Fruit fly (Drosophila melanogaster) whole organism, embryonic: ENCODE data around the gene CG9886.

Experiments
- Ada2b ChIP-seq: fragments of 200-800 bp; sonication (Bioruptor generic); IDR thresholded peaks from 2 replicates; pipeline ENCODE4 v1.3.6; 2022; ENCODE audit warnings: missing biosample characterization, missing genetic modification characterization
- Awh ChIP-seq: fragments of 200-800 bp; sonication (Bioruptor generic); IDR thresholded peaks from 2 replicates; pipeline ENCODE4, ENCODE4 v1.3.6; 2022; ENCODE audit warnings: missing biosample characterization, missing genetic modification characterization
- B-H2 ChIP-seq: fragments of 200-800 bp; sonication (Bioruptor generic); optimal IDR thresholded peaks from 2 replicates; lab custom pipeline; 2018; ENCODE audit warnings: missing biosample characterization, mild to moderate bottlenecking, missing genetic modification characterization
- CG1024 ChIP-seq: fragments of 200-800 bp; sonication (Bioruptor generic); IDR thresholded peaks from 2 replicates; pipeline ENCODE4 v1.3.6; 2022; ENCODE audit warnings: missing biosample characterization, missing genetic modification characterization
- CG11504 ChIP-seq: fragments of 200-800 bp; sonication (Bioruptor generic); optimal IDR thresholded peaks from 3 replicates; lab custom pipeline; 2019; ENCODE audit warnings: missing biosample characterization, mild to moderate bottlenecking, missing genetic modification characterization, moderate library complexity
- CG13287 ChIP-seq: fragments of 200-800 bp; sonication (Bioruptor generic); IDR thresholded peaks from 2 replicates; pipeline ENCODE4 v1.3.6; 2022; ENCODE audit warnings: missing biosample characterization, missing genetic modification characterization; ENCODE audit not compliant: partially characterized antibody
- CG1647 ChIP-seq: fragments of 200-800 bp; sonication (Bioruptor generic); optimal IDR thresholded peaks from 3 replicates; lab custom pipeline; 2016; ENCODE audit warnings: missing biosample characterization, missing genetic modification characterization
- CG16863 ChIP-seq: fragments of 200-800 bp; sonication (Bioruptor generic); optimal IDR thresholded peaks from 3 replicates; lab custom pipeline; 2016; ENCODE audit warnings: missing biosample characterization, missing genetic modification characterization
- CG17802 ChIP-seq: fragments of 200-800 bp; sonication (Bioruptor generic); optimal IDR thresholded peaks from 2 replicates; lab custom pipeline; 2018; ENCODE audit warnings: missing biosample characterization, mild to moderate bottlenecking, missing genetic modification characterization, moderate library complexity
- CG2120 ChIP-seq: fragments of 200-800 bp; sonication (Bioruptor generic); optimal IDR thresholded peaks from 3 replicates; lab custom pipeline; 2016; ENCODE audit warnings: missing biosample characterization, missing genetic modification characterization
- CG2678 ChIP-seq: fragments of 200-800 bp; sonication (Bioruptor generic); optimal IDR thresholded peaks from 3 replicates; lab custom pipeline; 2019; ENCODE audit warnings: missing biosample characterization, mild to moderate bottlenecking, missing genetic modification characterization, moderate library complexity
- CG31441 ChIP-seq: fragments of 200-800 bp; sonication (Bioruptor generic); IDR thresholded peaks from 2 replicates; pipeline ENCODE4 v1.3.6; 2022; ENCODE audit warnings: missing biosample characterization, missing genetic modification characterization
- CG3281 ChIP-seq: fragments of 200-800 bp; sonication (Bioruptor generic); optimal IDR thresholded peaks from 3 replicates; lab custom pipeline; 2017; ENCODE audit warnings: missing biosample characterization, mild to moderate bottlenecking, missing genetic modification characterization
- CG42726 ChIP-seq: fragments of 200-800 bp; sonication (Bioruptor generic); IDR thresholded peaks from 2 replicates; pipeline ENCODE4 v1.3.6; 2022; ENCODE audit warnings: missing biosample characterization, missing genetic modification characterization; ENCODE audit not compliant: partially characterized antibody
- CG4328 ChIP-seq: fragments of 200-800 bp; sonication (Bioruptor generic); optimal IDR thresholded peaks from 3 replicates; lab custom pipeline; 2017; ENCODE audit warnings: missing biosample characterization, missing genetic modification reagents, missing genetic modification characterization
- CG4707 ChIP-seq: fragments of 200-800 bp; sonication (Bioruptor generic); optimal IDR thresholded peaks from 2 replicates; lab custom pipeline; 2018; ENCODE audit warnings: missing biosample characterization, mild to moderate bottlenecking, missing genetic modification characterization, moderate library complexity
- CG8924 ChIP-seq: fragments of 200-800 bp; optimal IDR thresholded peaks from 3 replicates; lab custom pipeline; 2019; ENCODE audit warnings: missing biosample characterization, mild to moderate bottlenecking, missing genetic modification characterization, moderate library complexity
- CG8944 ChIP-seq: fragments of 200-800 bp; sonication (Bioruptor generic); optimal IDR thresholded peaks from 3 replicates; lab custom pipeline; 2016; ENCODE audit warnings: missing biosample characterization, missing genetic modification characterization
- CG9876 ChIP-seq: fragments of 200-800 bp; sonication (Bioruptor generic); optimal IDR thresholded peaks from 2 replicates; lab custom pipeline; 2016; ENCODE audit warnings: missing biosample characterization, missing genetic modification characterization
- D19A ChIP-seq: fragments of 200-800 bp; optimal IDR thresholded peaks from 3 replicates; lab custom pipeline; 2019; ENCODE audit warnings: missing biosample characterization, mild to moderate bottlenecking, missing genetic modification characterization, moderate library complexity
- Eip74EF ChIP-seq, 2 experiments: fragments of 200-800 bp in 1 of 2; fragments of >200 bp in 1 of 2; sonication (Bioruptor generic) in 1 of 2; optimal IDR thresholded peaks; 2 replicates each; lab custom pipeline; 2017 to 2019; ENCODE audit warnings: missing biosample characterization in 2 of 2, missing genetic modification characterization in 2 of 2, mild to moderate bottlenecking in 1 of 2, moderate library complexity in 1 of 2
- Fer2 ChIP-seq: fragments of 200-800 bp; sonication (Bioruptor generic); optimal IDR thresholded peaks from 2 replicates; lab custom pipeline; 2018; ENCODE audit warnings: missing biosample characterization, mild to moderate bottlenecking, missing genetic modification characterization, moderate library complexity
- H15 ChIP-seq: fragments of 200-800 bp; sonication (Bioruptor generic); IDR thresholded peaks from 3 replicates; pipeline ENCODE4 v1.3.6; 2022; ENCODE audit warnings: missing biosample characterization, missing genetic modification characterization
- HmgZ ChIP-seq: fragments of 200-800 bp; sonication (Bioruptor generic); optimal IDR thresholded peaks from 2 replicates; lab custom pipeline; 2018; ENCODE audit warnings: missing biosample characterization, mild to moderate bottlenecking, missing genetic modification characterization
- Med ChIP-seq: fragments of 200-800 bp; sonication (Bioruptor generic); peaks from one replicate; lab custom pipeline; 2016; ENCODE audit warnings: missing biosample characterization, missing genetic modification characterization, mild to moderate bottlenecking, inconsistent platforms, moderate library complexity
- Neu2 ChIP-seq: fragments of 200-800 bp; sonication (Bioruptor generic); optimal IDR thresholded peaks from 3 replicates; lab custom pipeline; 2016; ENCODE audit warnings: missing biosample characterization, missing genetic modification characterization, borderline replicate concordance
- Nf-YB ChIP-seq: fragments of 200-800 bp; sonication (Bioruptor generic); optimal IDR thresholded peaks from 3 replicates; lab custom pipeline; 2019; ENCODE audit warnings: missing biosample characterization, mild to moderate bottlenecking, missing genetic modification characterization, moderate library complexity
- abd-A ChIP-seq: fragments of 200-800 bp; sonication (Bioruptor generic); optimal IDR thresholded peaks from 3 replicates; lab custom pipeline; 2019; ENCODE audit warnings: missing biosample characterization, mild to moderate bottlenecking, missing genetic modification characterization, moderate library complexity
- cg ChIP-seq: fragments of 200-800 bp; sonication (Bioruptor generic); optimal IDR thresholded peaks from 3 replicates; lab custom pipeline; 2019; ENCODE audit warnings: missing biosample characterization, mild to moderate bottlenecking, missing genetic modification characterization, moderate library complexity
- dati ChIP-seq: fragments of 200-800 bp; sonication (Bioruptor generic); IDR thresholded peaks from 2 replicates; pipeline ENCODE4 v1.3.6; 2022; ENCODE audit warnings: missing biosample characterization, missing genetic modification characterization
- dimm ChIP-seq: fragments of 200-800 bp; sonication (Bioruptor generic); IDR thresholded peaks from 2 replicates; pipeline ENCODE4 v1.3.6; 2022; ENCODE audit warnings: missing biosample characterization, missing genetic modification characterization
- ftz-f1 ChIP-seq: fragments of 200-800 bp; sonication (Bioruptor generic); optimal IDR thresholded peaks from 2 replicates; lab custom pipeline; 2016; ENCODE audit warnings: missing biosample characterization, missing genetic modification characterization
- ham ChIP-seq: fragments of 200-800 bp; sonication (Bioruptor generic); IDR thresholded peaks from 2 replicates; pipeline ENCODE4 v1.3.6; 2022; ENCODE audit warnings: missing biosample characterization, missing genetic modification characterization
- hkb ChIP-seq, 2 experiments: fragments of 200-800 bp in 1 of 2; fragments of >200 bp in 1 of 2; sonication (Bioruptor generic) in 1 of 2; IDR thresholded peaks in 1 of 2; optimal IDR thresholded peaks in 1 of 2; 2 replicates each; pipeline versions ENCODE4 v1.3.6 to Lab custom; 2017 to 2022; ENCODE audit warnings: missing biosample characterization in 1 of 2, missing genetic modification characterization in 1 of 2
- lab ChIP-seq: fragments of 200-800 bp; sonication (Bioruptor generic); optimal IDR thresholded peaks from 3 replicates; lab custom pipeline; 2017; ENCODE audit warnings: missing biosample characterization, missing genetic modification characterization, mild to moderate bottlenecking, moderate library complexity, missing genetic modification reagents
- pros ChIP-seq: fragments of 200-800 bp; sonication (Bioruptor generic); optimal IDR thresholded peaks from 3 replicates; lab custom pipeline; 2019; ENCODE audit warnings: missing biosample characterization, mild to moderate bottlenecking, missing genetic modification characterization, moderate library complexity
- repo ChIP-seq: fragments of 200-800 bp; sonication (Bioruptor generic); optimal IDR thresholded peaks from 2 replicates; lab custom pipeline; 2016; ENCODE audit warnings: missing biosample characterization, missing genetic modification characterization
- salm ChIP-seq: fragments of 200-800 bp; sonication (Bioruptor generic); optimal IDR thresholded peaks from 2 replicates; lab custom pipeline; 2018; ENCODE audit warnings: missing biosample characterization, mild to moderate bottlenecking, missing genetic modification characterization
- scrt ChIP-seq: fragments of 200-800 bp; sonication (Bioruptor generic); optimal IDR thresholded peaks from 2 replicates; lab custom pipeline; 2018; ENCODE audit warnings: missing biosample characterization, mild to moderate bottlenecking, missing genetic modification characterization, moderate library complexity
- sens ChIP-seq: fragments of 200-800 bp; sonication (Bioruptor generic); peaks from one replicate; lab custom pipeline; 2016; ENCODE audit warnings: missing biosample characterization, missing genetic modification characterization
- tgo ChIP-seq: fragments of 200-800 bp; sonication (Bioruptor generic); IDR thresholded peaks from 3 replicates; pipeline ENCODE4 v1.3.6; 2022; ENCODE audit warnings: missing biosample characterization, missing genetic modification characterization
- tin ChIP-seq: fragments of 200-800 bp; sonication (Bioruptor generic); optimal IDR thresholded peaks from 3 replicates; lab custom pipeline; 2016; ENCODE audit warnings: missing biosample characterization, missing genetic modification characterization
- tll ChIP-seq, 2 experiments: fragments of 200-800 bp in 1 of 2; fragments of >200 bp in 1 of 2; sonication (Bioruptor generic) in 1 of 2; optimal IDR thresholded peaks; 2 replicates each; lab custom pipeline; 2017 to 2019; ENCODE audit warnings: missing biosample characterization in 2 of 2, missing genetic modification characterization in 2 of 2, mild to moderate bottlenecking in 1 of 2, moderate library complexity in 1 of 2
- yki ChIP-seq: fragments of >200 bp; optimal IDR thresholded peaks from 3 replicates; lab custom pipeline; 2018
- z ChIP-seq: fragments of 200-800 bp; sonication (Bioruptor generic); IDR thresholded peaks from 3 replicates; pipeline ENCODE4 v1.3.6; 2022; ENCODE audit warnings: missing biosample characterization, missing genetic modification characterization
- zf30C ChIP-seq: fragments of 200-800 bp; sonication (Bioruptor generic); optimal IDR thresholded peaks from 3 replicates; lab custom pipeline; 2018; ENCODE audit warnings: missing biosample characterization, mild to moderate bottlenecking, missing genetic modification characterization

Gene CG9886

dm6 chr2L:2426444-2427188 is 6.0 kb downstream of the CG9886 start (continued):
- TF ChIP-seq repo (GFP tag; lab: Kevin White, UChicago) (peak; percentile 7), CG4707 (GFP tag; lab: Kevin White, UChicago) (no peak), Ada2b (peak; percentile 61; the same call in 1 of the 2 replicates), salm (tag; lab: Kevin White, UChicago) (peak; percentile 31), dimm (GFP tag; lab: Robert Waterston, UW) (peak; percentile 30; the same call in 1 of the 2 replicates), Med (GFP tag; lab: Kevin White, UChicago) (peak; percentile 80), CG1647 (peak; percentile 28), D19A (peak; percentile 17), H15 (GFP tag; lab: Robert Waterston, UW) (peak; percentile 57; the same call in 2 of the 3 replicates), Neu2 (GFP tag; lab: Kevin White, UChicago) (no peak), CG17802 (tag; lab: Kevin White, UChicago) (no peak), CG8944 (GFP tag; lab: Kevin White, UChicago) (peak; percentile 35), tll (GFP tag; optimal IDR thresholded peaks at IDR 0.05; lab: Kevin White, UChicago) (no peak), hkb (optimal IDR thresholded peaks at IDR 0.05; lab: Kevin White, UChicago) (no peak), hkb (GFP tag; IDR thresholded peaks at IDR 0.05; lab: Robert Waterston, UW) (peak; percentile 63), CG31441 (peak; percentile 66), ftz-f1 (no peak), CG4328 (GFP tag; lab: Kevin White, UChicago) (no peak), CG16863 (peak; percentile 47), CG13287 (no peak), CG2120 (GFP tag; lab: Kevin White, UChicago) (peak; percentile 38), Fer2 (tag; lab: Kevin White, UChicago) (no peak), CG3281 (peak; percentile 21), tgo (GFP tag; lab: Robert Waterston, UW) (peak; percentile 34; the same call in 2 of the 3 replicates), CG1024 (GFP tag; lab: Robert Waterston, UW) (peak; percentile 45; the same call in 1 of the 2 replicates), dati (GFP tag; lab: Robert Waterston, UW) (0 out of 2 replicates have a peak, but pooled peaks have one; percentile 11), CG42726 (GFP tag; lab: Robert Waterston, UW) (no peak)

dm6 chr2L:2427384-2428208 is 7.0 kb downstream of the CG9886 start:
- no peak for TF ChIP-seq yki
- TF ChIP-seq lab (GFP tag; lab: Kevin White, UChicago) = no peak
- no peak for TF ChIP-seq HmgZ
- no peak for TF ChIP-seq CG9876 (GFP tag; lab: Kevin White, UChicago)
- TF ChIP-seq tin (GFP tag; lab: Kevin White, UChicago) = no peak
- TF ChIP-seq B-H2 (GFP tag; lab: Kevin White, UChicago) = no peak
- peak; percentile 43; the same call in 1 of the 2 replicates for TF ChIP-seq Awh (GFP tag; lab: Robert Waterston, UW)
- TF ChIP-seq CG1024 (GFP tag; lab: Robert Waterston, UW) = no peak
- TF ChIP-seq zf30C (GFP tag; lab: Kevin White, UChicago) = no peak
- TF ChIP-seq CG11504 = peak; percentile 3
- TF ChIP-seq sens (GFP tag; lab: Kevin White, UChicago) = peak; percentile 60
- TF ChIP-seq pros (GFP tag; lab: Kevin White, UChicago) = peak; percentile 100
- no peak for TF ChIP-seq CG2678 (tag; lab: Kevin White, UChicago)
- peak; percentile 50 for TF ChIP-seq cg (GFP tag; lab: Kevin White, UChicago)
- TF ChIP-seq z (GFP tag; lab: Robert Waterston, UW) = peak; percentile 81
- TF ChIP-seq scrt (GFP tag; lab: Kevin White, UChicago) = no peak
- peak; percentile 78 for TF ChIP-seq abd-A (tag; lab: Kevin White, UChicago)
- no peak for TF ChIP-seq Eip74EF (GFP tag; optimal IDR thresholded peaks at IDR 0.05; lab: Kevin White, UChicago)
- no peak for TF ChIP-seq ham
- TF ChIP-seq CG8924 = no peak
- TF ChIP-seq Nf-YB = no peak
